Fruit fly (Drosophila melanogaster) whole organism, prepupa: ENCODE data around the gene CG32271.

Experiments used
- Blimp-1 ChIP-seq: fragments of 200-800 bp; sonication (Bioruptor generic); optimal IDR thresholded peaks from 3 replicates; lab custom pipeline; 2017; ENCODE audit warnings: missing biosample characterization, missing genetic modification characterization, mild to moderate bottlenecking, moderate library complexity, missing genetic modification reagents
- CG10669 ChIP-seq: fragments of 200-800 bp; sonication (Bioruptor generic); optimal IDR thresholded peaks from 3 replicates; lab custom pipeline; 2018; ENCODE audit warnings: missing biosample characterization, mild to moderate bottlenecking, missing genetic modification characterization, moderate library complexity
- CG11294 ChIP-seq: fragments of 200-800 bp; sonication (Bioruptor generic); IDR thresholded peaks from 2 replicates; pipeline ENCODE4 v1.3.6; 2022; ENCODE audit warnings: missing biosample characterization, missing genetic modification characterization
- CG11902 ChIP-seq: fragments of 200-800 bp; sonication (Bioruptor generic); optimal IDR thresholded peaks from 3 replicates; lab custom pipeline; 2016; ENCODE audit warnings: missing biosample characterization, missing genetic modification characterization
- CG15336 ChIP-seq: fragments of 200-800 bp; sonication (Bioruptor generic); IDR thresholded peaks from 2 replicates; pipeline ENCODE4 v1.3.6; 2022; ENCODE audit warnings: missing biosample characterization, missing genetic modification characterization
- CG1621 ChIP-seq: fragments of 200-800 bp; sonication (Bioruptor generic); optimal IDR thresholded peaks from 3 replicates; lab custom pipeline; 2018; ENCODE audit warnings: missing biosample characterization, mild to moderate bottlenecking, missing genetic modification characterization
- CG16779 ChIP-seq: fragments of 200-800 bp; sonication (Bioruptor generic); optimal IDR thresholded peaks from 3 replicates; lab custom pipeline; 2017; ENCODE audit warnings: missing biosample characterization, mild to moderate bottlenecking, missing genetic modification characterization
- CG3032 ChIP-seq: fragments of 200-800 bp; optimal IDR thresholded peaks from 2 replicates; lab custom pipeline; 2019; ENCODE audit warnings: missing biosample characterization, mild to moderate bottlenecking, missing genetic modification characterization, moderate library complexity
- CG31627 ChIP-seq: fragments of 200-800 bp; sonication (Bioruptor generic); optimal IDR thresholded peaks from 3 replicates; lab custom pipeline; 2016; ENCODE audit warnings: missing biosample characterization, missing genetic modification characterization
- CG32006 ChIP-seq: fragments of 200-800 bp; sonication (Bioruptor generic); optimal IDR thresholded peaks from 3 replicates; lab custom pipeline; 2017; ENCODE audit warnings: missing biosample characterization, mild to moderate bottlenecking, missing genetic modification characterization
- CG34406 ChIP-seq: fragments of 200-800 bp; sonication (Bioruptor generic); optimal IDR thresholded peaks from 3 replicates; lab custom pipeline; 2016; ENCODE audit warnings: missing biosample characterization, missing genetic modification characterization
- CG4318 ChIP-seq: fragments of 200-800 bp; sonication (Bioruptor generic); optimal IDR thresholded peaks from 3 replicates; lab custom pipeline; 2017; ENCODE audit warnings: missing biosample characterization, mild to moderate bottlenecking, missing genetic modification characterization
- CG6163 ChIP-seq: fragments of 200-800 bp; sonication (Bioruptor generic); IDR thresholded peaks from 3 replicates; pipeline ENCODE4 v1.3.6; 2022; ENCODE audit warnings: missing biosample characterization, missing genetic modification characterization
- CG6792 ChIP-seq: fragments of 200-800 bp; sonication (Bioruptor generic); optimal IDR thresholded peaks from 3 replicates; lab custom pipeline; 2016; ENCODE audit warnings: missing biosample characterization, missing genetic modification characterization
- CG6808 ChIP-seq: fragments of 200-800 bp; sonication (Bioruptor generic); optimal IDR thresholded peaks from 3 replicates; lab custom pipeline; 2017; ENCODE audit warnings: missing biosample characterization, missing genetic modification characterization, mild to moderate bottlenecking, moderate library complexity, missing genetic modification reagents
- CG6854 ChIP-seq: fragments of 200-800 bp; sonication (Bioruptor generic); optimal IDR thresholded peaks from 2 replicates; lab custom pipeline; 2017; ENCODE audit warnings: missing biosample characterization, mild to moderate bottlenecking, missing genetic modification characterization
- CG7368 ChIP-seq: fragments of 200-800 bp; sonication (Bioruptor generic); optimal IDR thresholded peaks from 3 replicates; lab custom pipeline; 2016; ENCODE audit warnings: missing biosample characterization, missing genetic modification characterization
- CG8119 ChIP-seq: fragments of 200-800 bp; sonication (Bioruptor generic); IDR thresholded peaks from 3 replicates; pipeline ENCODE4 v1.3.6; 2022; ENCODE audit warnings: missing biosample characterization, missing genetic modification characterization
- CG8632 ChIP-seq: fragments of 200-800 bp; sonication (Bioruptor generic); optimal IDR thresholded peaks from 3 replicates; lab custom pipeline; 2016; ENCODE audit warnings: missing biosample characterization, missing genetic modification characterization
- Eip75B ChIP-seq: fragments of 200-800 bp; sonication (Bioruptor generic); optimal IDR thresholded peaks from 3 replicates; lab custom pipeline; 2016; ENCODE audit warnings: missing biosample characterization, missing genetic modification characterization
- Eip78C ChIP-seq: fragments of 200-800 bp; sonication (Bioruptor generic); peaks from one replicate; lab custom pipeline; 2016; ENCODE audit warnings: missing biosample characterization, missing genetic modification characterization
- Eip93F ChIP-seq: fragments of 200-800 bp; sonication (Bioruptor generic); optimal IDR thresholded peaks from 2 replicates; lab custom pipeline; 2016; ENCODE audit warnings: missing biosample characterization, mild to moderate bottlenecking, missing genetic modification characterization
- Ets21C ChIP-seq: fragments of 200-800 bp; sonication (Bioruptor generic); optimal IDR thresholded peaks from 3 replicates; lab custom pipeline; 2016; ENCODE audit warnings: missing biosample characterization, missing genetic modification characterization
- Ets96B ChIP-seq: fragments of 200-800 bp; optimal IDR thresholded peaks from 2 replicates; lab custom pipeline; 2019; ENCODE audit warnings: missing biosample characterization, mild to moderate bottlenecking, missing genetic modification characterization, moderate library complexity
- Gug ChIP-seq: fragments of 200-800 bp; sonication (Bioruptor generic); IDR thresholded peaks from 2 replicates; pipeline ENCODE4 v1.3.6; 2022; ENCODE audit warnings: missing biosample characterization, missing genetic modification characterization
- Hr39 ChIP-seq: fragments of 200-800 bp; sonication (Bioruptor generic); optimal IDR thresholded peaks from 2 replicates; lab custom pipeline; 2016; ENCODE audit warnings: missing biosample characterization, missing genetic modification characterization
- Lpt ChIP-seq: fragments of 200-800 bp; sonication (Bioruptor generic); optimal IDR thresholded peaks from 3 replicates; lab custom pipeline; 2016; ENCODE audit warnings: missing biosample characterization, missing genetic modification characterization
- OdsH ChIP-seq: fragments of 200-800 bp; sonication (Bioruptor generic); optimal IDR thresholded peaks from 3 replicates; lab custom pipeline; 2016; ENCODE audit warnings: missing biosample characterization, missing genetic modification characterization
- Smox ChIP-seq: fragments of 200-800 bp; sonication (Bioruptor generic); optimal IDR thresholded peaks from 3 replicates; lab custom pipeline; 2016; ENCODE audit warnings: missing biosample characterization, missing genetic modification characterization
- achi ChIP-seq: fragments of 200-800 bp; sonication (Bioruptor generic); optimal IDR thresholded peaks from 3 replicates; lab custom pipeline; 2016; ENCODE audit warnings: missing biosample characterization, missing genetic modification characterization
- cyc ChIP-seq: fragments of 200-800 bp; sonication (Bioruptor generic); optimal IDR thresholded peaks from 3 replicates; lab custom pipeline; 2016; ENCODE audit warnings: missing biosample characterization, missing genetic modification characterization
- dsx ChIP-seq: fragments of 200-800 bp; optimal IDR thresholded peaks from 3 replicates; lab custom pipeline; 2019; ENCODE audit warnings: missing biosample characterization, mild to moderate bottlenecking, missing genetic modification characterization, moderate library complexity; ENCODE audit not compliant: poor library complexity, severe bottlenecking
- esn ChIP-seq: fragments of 200-800 bp; sonication (Bioruptor generic); optimal IDR thresholded peaks from 2 replicates; lab custom pipeline; 2016; ENCODE audit warnings: missing biosample characterization, mild to moderate bottlenecking, missing genetic modification characterization, moderate library complexity
- fd85E ChIP-seq: fragments of 200-800 bp; sonication (Bioruptor generic); optimal IDR thresholded peaks from 3 replicates; lab custom pipeline; 2016; ENCODE audit warnings: missing biosample characterization, missing genetic modification characterization
- fkh ChIP-seq: fragments of 200-800 bp; sonication (Bioruptor generic); optimal IDR thresholded peaks from 3 replicates; lab custom pipeline; 2017; ENCODE audit warnings: missing biosample characterization, mild to moderate bottlenecking, missing genetic modification characterization, moderate library complexity
- net ChIP-seq: fragments of 200-800 bp; sonication (Bioruptor generic); optimal IDR thresholded peaks from 3 replicates; lab custom pipeline; 2016; ENCODE audit warnings: missing biosample characterization, missing genetic modification characterization
- pdm3 ChIP-seq: fragments of 200-800 bp; sonication (Bioruptor generic); optimal IDR thresholded peaks from 3 replicates; lab custom pipeline; 2016; ENCODE audit warnings: missing biosample characterization, missing genetic modification characterization
- salr ChIP-seq, 2 experiments: fragments of 200-800 bp; sonication (Bioruptor generic); optimal IDR thresholded peaks; 3 replicates each; lab custom pipeline; 2016 to 2018; ENCODE audit warnings: missing biosample characterization in 2 of 2, missing genetic modification characterization in 2 of 2, mild to moderate bottlenecking in 1 of 2
- spab ChIP-seq: fragments of 200-800 bp; sonication (Bioruptor generic); optimal IDR thresholded peaks from 2 replicates; lab custom pipeline; 2017; ENCODE audit warnings: missing biosample characterization, mild to moderate bottlenecking, missing genetic modification characterization, missing genetic modification reagents
- svp ChIP-seq: fragments of 200-800 bp; sonication (Bioruptor generic); peaks from one replicate; lab custom pipeline; 2016; ENCODE audit warnings: missing biosample characterization, missing genetic modification characterization
- topi ChIP-seq: fragments of 200-800 bp; sonication (Bioruptor generic); optimal IDR thresholded peaks from 3 replicates; lab custom pipeline; 2016; ENCODE audit warnings: missing biosample characterization, missing genetic modification characterization
- vri ChIP-seq: fragments of 200-800 bp; sonication (Bioruptor generic); optimal IDR thresholded peaks from 3 replicates; lab custom pipeline; 2016; ENCODE audit warnings: missing biosample characterization, mild to moderate bottlenecking, missing genetic modification characterization

The CG32271 gene

DNA sequence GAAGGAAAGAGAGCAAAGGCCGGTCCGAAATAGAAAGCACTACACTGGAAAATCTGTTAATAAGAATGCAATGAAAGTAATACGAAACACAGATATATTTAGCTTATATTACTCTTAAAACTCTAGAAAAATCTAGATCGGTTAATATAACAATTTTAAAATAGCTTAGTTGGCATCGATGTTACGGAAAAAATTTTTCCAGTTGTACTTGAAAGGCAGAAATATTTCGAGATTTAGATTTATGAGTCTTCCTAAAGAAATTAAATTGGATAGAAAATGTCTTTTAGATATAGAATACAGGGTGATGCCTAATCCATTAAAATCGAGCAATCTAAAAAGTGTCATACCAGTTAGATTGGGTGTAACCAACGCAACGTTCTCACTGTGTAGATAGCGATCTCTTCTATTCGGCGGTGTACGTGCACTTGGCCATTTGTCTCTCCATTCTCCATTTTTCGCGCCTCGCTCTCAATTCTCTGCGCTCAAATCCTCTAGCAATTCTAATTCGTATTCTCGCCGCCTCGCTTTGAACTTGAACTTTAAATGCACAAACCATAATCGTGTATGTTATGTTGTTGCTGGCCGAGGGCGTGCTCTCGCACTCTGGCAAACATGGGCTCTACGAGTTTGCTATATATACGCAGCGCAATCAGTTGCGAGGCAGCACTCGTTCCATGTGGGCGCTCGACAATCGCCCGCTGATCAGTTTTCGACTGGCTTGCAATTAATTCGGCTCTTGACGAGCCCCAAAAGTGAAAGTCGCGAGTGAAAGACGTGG is 47.2 kb upstream of the CG32271 start (continued):
- peak; percentile 36 for TF ChIP-seq CG31627 (GFP tag; lab: Kevin White, UChicago)
- TF ChIP-seq spab (GFP tag; lab: Kevin White, UChicago), result peak; percentile 47
- peak; percentile 95 for TF ChIP-seq CG4318 (GFP tag; lab: Kevin White, UChicago)
- peak; percentile 81 for TF ChIP-seq CG11294 (GFP tag; lab: Robert Waterston, UW)
- no peak for TF ChIP-seq CG11902
- peak in 1 of 2 experiments; percentile 99 for TF ChIP-seq salr (GFP tag; optimal IDR thresholded peaks at IDR 0.05; lab: Kevin White, UChicago)
- TF ChIP-seq CG34406 (GFP tag; lab: Kevin White, UChicago), result peak; percentile 45
- peak; percentile 38 for TF ChIP-seq cyc (GFP tag; lab: Kevin White, UChicago)
- TF ChIP-seq pdm3 (GFP tag; lab: Kevin White, UChicago), result peak; percentile 87
- peak; percentile 15 for TF ChIP-seq Eip93F (GFP tag; lab: Kevin White, UChicago)

DNA sequence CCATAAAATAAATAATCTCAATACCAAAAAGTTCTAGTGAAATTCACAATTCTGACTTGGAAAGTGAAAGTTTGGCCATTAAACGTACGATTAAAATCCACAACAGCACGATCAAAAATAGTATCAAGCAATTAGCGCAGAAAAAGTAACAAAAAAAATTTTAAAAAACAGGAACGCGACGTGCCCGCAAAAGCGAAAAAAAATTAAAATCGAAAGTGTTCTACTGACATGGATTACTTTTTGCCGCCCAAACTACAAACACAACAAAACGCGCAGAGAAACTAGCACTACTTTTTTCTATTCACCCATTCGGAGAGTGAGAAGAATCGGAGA is 46.7 kb upstream of the CG32271 start:
- TF ChIP-seq achi (GFP tag; lab: Kevin White, UChicago), result no peak
- peak; percentile 85 for TF ChIP-seq Blimp-1
- TF ChIP-seq, all 60 proteins: peak for 1

dm6 chr3L:3248714-3249663 is 46.0 kb upstream of the CG32271 start:
- TF ChIP-seq CG6854 (GFP tag; lab: Kevin White, UChicago) (peak; percentile 95), vri (peak; percentile 95), CG8119 (peak; percentile 94), fd85E (GFP tag; lab: Kevin White, UChicago) (peak; percentile 91), CG1621 (peak; percentile 92), esn (GFP tag; lab: Kevin White, UChicago) (peak; percentile 99), CG34406 (GFP tag; lab: Kevin White, UChicago) (peak; percentile 99), pdm3 (GFP tag; lab: Kevin White, UChicago) (peak; percentile 97), CG10669 (GFP tag; lab: Kevin White, UChicago) (peak; percentile 97), CG31627 (GFP tag; lab: Kevin White, UChicago) (peak; percentile 99), CG16779 (peak; percentile 90), spab (GFP tag; lab: Kevin White, UChicago) (peak; percentile 98), net (GFP tag; lab: Kevin White, UChicago) (peak; percentile 98), Eip93F (GFP tag; lab: Kevin White, UChicago) (peak; percentile 62), CG15336 (GFP tag; lab: Robert Waterston, UW) (peak; percentile 92), Eip78C (peak; percentile 100), Lpt (GFP tag; lab: Kevin White, UChicago) (peak; percentile 94), svp (GFP tag; lab: Kevin White, UChicago) (peak; percentile 100), Hr39 (GFP tag; lab: Kevin White, UChicago) (peak; percentile 99), CG6808 (GFP tag; lab: Kevin White, UChicago) (peak; percentile 99), Eip75B (GFP tag; lab: Kevin White, UChicago) (peak; percentile 96), CG11294 (GFP tag; lab: Robert Waterston, UW) (peak; percentile 54; the same call in 1 of the 2 replicates), CG3032 (tag; lab: Kevin White, UChicago) (peak; percentile 98), topi (GFP tag; lab: Kevin White, UChicago) (peak; percentile 99), OdsH (GFP tag; lab: Kevin White, UChicago) (peak; percentile 98), Smox (GFP tag; lab: Kevin White, UChicago) (peak; percentile 99), Blimp-1 (peak; percentile 94), CG6792 (GFP tag; lab: Kevin White, UChicago) (peak; percentile 98), CG32006 (GFP tag; lab: Kevin White, UChicago) (peak; percentile 98), salr (GFP tag; optimal IDR thresholded peaks at IDR 0.05; lab: Kevin White, UChicago) (peak; percentile 86 to 98), Ets96B (tag; lab: Kevin White, UChicago) (peak; percentile 98), CG8632 (peak; percentile 99), CG4318 (GFP tag; lab: Kevin White, UChicago) (peak; percentile 93), CG7368 (GFP tag; lab: Kevin White, UChicago) (peak; percentile 92), dsx (GFP tag; lab: Kevin White, UChicago) (peak; percentile 94), Ets21C (GFP tag; lab: Kevin White, UChicago) (peak; percentile 97), CG6163 (peak; percentile 82), fkh (GFP tag; lab: Kevin White, UChicago) (no peak), Gug (peak; percentile 85)
